Worm (Caenorhabditis elegans): ENCODE results near the gene cash-1.

DNA sequence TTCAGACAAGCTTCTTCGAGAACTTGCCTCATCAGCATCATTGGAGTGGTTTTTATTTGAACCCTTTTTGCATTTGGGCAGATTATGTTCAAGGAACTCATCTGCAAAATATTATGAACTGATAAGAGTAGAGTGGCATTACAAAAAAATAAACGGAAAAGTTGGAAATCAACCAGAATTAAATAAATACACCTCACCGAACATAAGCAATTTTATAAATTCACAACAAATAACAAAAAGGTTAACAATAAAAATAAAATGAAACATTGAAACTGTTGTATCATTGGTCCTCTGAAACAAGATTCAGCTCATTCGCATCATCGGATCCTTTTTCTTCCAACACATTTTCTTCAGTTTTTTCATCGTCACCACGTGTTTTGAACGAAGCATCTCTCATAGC lies 44.8 kb upstream of the cash-1 start, which contains the start of gene asps-1:
- TF ChIP-seq elt-1 (tag; optimal IDR thresholded peaks at IDR 0.05) (no peak), dmd-4 (tag; optimal IDR thresholded peaks at IDR 0.05) (no peak), ztf-11 (tag; optimal IDR thresholded peaks at IDR 0.05) (no peak), ztf-4 (tag; optimal IDR thresholded peaks at IDR 0.05) (no peak), fos-1 (tag; optimal IDR thresholded peaks at IDR 0.05) (no peak), lin-13 (GFP tag; optimal IDR thresholded peaks at IDR 0.05) (no peak), alr-1 (tag; optimal IDR thresholded peaks at IDR 0.05) (no peak)

Data from whole organism, L2 larva.